Worm (Caenorhabditis elegans): ENCODE results near the gene C15C8.4.

The C15C8.4 gene

ce11 chrV:12747431-12747830 lies at the start of gene C15C8.4:
Gene C15C8.4 (minus strand): TSS chrV:12747463.
- TF ChIP-seq nfya-2 (GFP tag; IDR thresholded peaks at IDR 0.05) (no peak), sdz-38 (tag; optimal IDR thresholded peaks at IDR 0.05) (no peak), sea-2 (GFP tag; IDR thresholded peaks at IDR 0.05) (no peak), sptf-2 (GFP tag; optimal IDR thresholded peaks at IDR 0.05) (no peak), chd-7 (tag; optimal IDR thresholded peaks at IDR 0.05) (no peak), F55B11.4 (tag; optimal IDR thresholded peaks at IDR 0.05; ENCODE audit: borderline replicate concordance, insufficient read depth) (no peak), Y53G8AR.9 (GFP tag; conservative IDR thresholded peaks at IDR 0.05) (no peak), Y95B8A.8 (GFP tag; IDR thresholded peaks at IDR 0.05) (no peak), pha-4 (tag; optimal IDR thresholded peaks at IDR 0.05) (no peak)

ce11 chrV:12795927-12796326 lies 48.7 kb upstream of the C15C8.4 start:
- TF ChIP-seq lir-1 (GFP tag; conservative IDR thresholded peaks at IDR 0.05) (no peak), Y53F4B.3 (GFP tag; IDR thresholded peaks at IDR 0.05) (no peak), ztf-26 (tag; optimal IDR thresholded peaks at IDR 0.05) (no peak), repo-1 (tag; optimal IDR thresholded peaks at IDR 0.05) (no peak), F39B2.1 (GFP tag; IDR thresholded peaks at IDR 0.05) (no peak), F55B11.4 (tag; optimal IDR thresholded peaks at IDR 0.05; ENCODE audit: borderline replicate concordance, insufficient read depth) (no peak), dox-1 (GFP tag; IDR thresholded peaks at IDR 0.05) (no peak), ztf-22 (GFP tag; optimal IDR thresholded peaks at IDR 0.05) (no peak), F57C9.4 (tag; optimal IDR thresholded peaks at IDR 0.05) (no peak), ceh-79 (tag; optimal IDR thresholded peaks at IDR 0.05) (no peak), Y56A3A.18 (GFP tag; IDR thresholded peaks at IDR 0.05) (no peak)

ce11 chrV:12795196-12795595 lies 47.9 kb upstream of the C15C8.4 start, which contains the start of gene ugt-4:
Gene ugt-4 (minus strand): TSS chrV:12795336.
- TF ChIP-seq nhr-80 (tag; optimal IDR thresholded peaks at IDR 0.05) (peak; percentile 62), F37B4.10 (GFP tag; IDR thresholded peaks at IDR 0.05) (no peak), Y79H2A.3 (GFP tag; conservative IDR thresholded peaks at IDR 0.05) (no peak)

- TF ChIP-seq aptf-2 (GFP tag; conservative IDR thresholded peaks at IDR 0.05) (no peak), nhr-80 (tag; optimal IDR thresholded peaks at IDR 0.05) (peak; percentile 22)
Measured at ce11 chrV:12792752-12793151, 45.5 kb upstream of the C15C8.4 start, which contains the start of gene ugt-5. Gene ugt-5 (minus strand): TSS chrV:12792965.

DNA sequence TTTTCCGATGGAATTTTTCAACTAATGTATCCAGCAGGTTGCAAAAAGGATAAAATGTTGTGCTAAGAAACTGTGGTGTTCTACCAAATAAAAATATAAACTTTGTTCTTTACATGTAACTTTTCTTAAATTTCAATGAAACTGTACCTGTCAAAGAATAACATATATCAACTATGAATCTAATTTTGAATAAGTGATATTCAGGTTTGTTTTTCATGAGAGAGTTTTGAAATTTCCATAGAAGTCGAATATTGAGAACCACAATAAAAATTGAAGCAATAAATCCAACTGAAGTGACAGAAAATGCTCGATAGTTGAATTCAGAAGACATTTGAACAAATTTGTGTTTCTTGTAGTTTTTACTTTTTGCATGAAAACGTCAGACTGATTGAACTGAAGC lies 42.9 kb upstream of the C15C8.4 start, which contains the start of gene srbc-43:
srbc-43 (minus strand) TSS at position 331 of the 400 bp plus-strand sequence.
- no peak for TF ChIP-seq nfya-1 (tag; optimal IDR thresholded peaks at IDR 0.05; ENCODE audit: borderline replicate concordance, insufficient read depth)
- TF ChIP-seq akir-1 (GFP tag; optimal IDR thresholded peaks at IDR 0.05): no peak
- TF ChIP-seq Y67H2A.10 (GFP tag; conservative IDR thresholded peaks at IDR 0.05): no peak
- no peak for TF ChIP-seq zim-3 (tag; optimal IDR thresholded peaks at IDR 0.05)
- no peak for TF ChIP-seq Y56A3A.18 (GFP tag; IDR thresholded peaks at IDR 0.05)
- TF ChIP-seq madf-10 (tag; optimal IDR thresholded peaks at IDR 0.05): no peak
- TF ChIP-seq snpc-4 (GFP tag; optimal IDR thresholded peaks at IDR 0.05): no peak
- no peak for TF ChIP-seq snpc-4 (tag; optimal IDR thresholded peaks at IDR 0.05)
- no peak for TF ChIP-seq lag-1 (GFP tag; IDR thresholded peaks at IDR 0.05)
- no peak for TF ChIP-seq cebp-2 (GFP tag; IDR thresholded peaks at IDR 0.05)
- no peak for TF ChIP-seq dpl-1 (GFP tag; optimal IDR thresholded peaks at IDR 0.05)
- TF ChIP-seq ztf-26 (tag; optimal IDR thresholded peaks at IDR 0.05): no peak
- no peak for TF ChIP-seq madf-8 (GFP tag; conservative IDR thresholded peaks at IDR 0.05)
- TF ChIP-seq B0019.2 (GFP tag; conservative IDR thresholded peaks at IDR 0.05): no peak
- TF ChIP-seq mxl-1 (tag; optimal IDR thresholded peaks at IDR 0.05): no peak
- no peak for TF ChIP-seq nhr-90 (tag; optimal IDR thresholded peaks at IDR 0.05)
- no peak for TF ChIP-seq madf-3 (GFP tag; IDR thresholded peaks at IDR 0.05)

Data from whole organism, young adult.